Fruit fly (Drosophila melanogaster): ENCODE data around the gene VhaPPA1-1.

- TF ChIP-seq tj (GFP tag; optimal IDR thresholded peaks at IDR 0.05) (no peak), Crg-1 (GFP tag; optimal IDR thresholded peaks at IDR 0.05) (no peak), CG11617 (GFP tag; optimal IDR thresholded peaks at IDR 0.05) (no peak), CG5204 (GFP tag; optimal IDR thresholded peaks at IDR 0.05) (no peak), pad (GFP tag; optimal IDR thresholded peaks at IDR 0.05) (no peak), toe (GFP tag; optimal IDR thresholded peaks at IDR 0.05) (no peak), CG7101 (tag; optimal IDR thresholded peaks at IDR 0.05) (no peak), kay (GFP tag; ENCODE audit: borderline replicate concordance) (no peak), CG12768 (GFP tag; optimal IDR thresholded peaks at IDR 0.05) (no peak), cnc (optimal IDR thresholded peaks at IDR 0.05) (no peak), Mnt (GFP tag; optimal IDR thresholded peaks at IDR 0.05) (no peak), CG33017 (tag; optimal IDR thresholded peaks at IDR 0.05) (no peak), CG7045 (GFP tag; optimal IDR thresholded peaks at IDR 0.05) (no peak), Clk (GFP tag; optimal IDR thresholded peaks at IDR 0.05) (no peak)
Observed at dm6 chr3R:14880861-14881260, 23.0 kb downstream of the VhaPPA1-1 start.

Measured in whole organism, adult.